Worm (Caenorhabditis elegans) whole organism, L1 larva: ENCODE measurements around the gene ZK816.1.

ENCODE experiments used
- fkh-10 ChIP-seq: sonication (generic microtip); optimal IDR thresholded peaks from 2 replicates; lab custom pipeline; 2017; ENCODE audit warnings: missing biosample characterization, missing genetic modification reagents, missing genetic modification characterization
- isw-1 ChIP-seq: fragments of 200-800 bp; sonication (Bioruptor generic); IDR thresholded peaks from 2 replicates; pipeline ENCODE4 v1.3.6; 2022; ENCODE audit warnings: missing genetic modification characterization, missing compliant biosample characterization
- jun-1 ChIP-seq: fragments of 150-350 bp; optimal IDR thresholded peaks from 2 replicates; lab custom pipeline; 2014; ENCODE audit warnings: missing biosample characterization, missing genetic modification reagents, missing genetic modification characterization
- mep-1 ChIP-seq: fragments of 150-350 bp; optimal IDR thresholded peaks from 2 replicates; lab custom pipeline; 2014; ENCODE audit warnings: missing biosample characterization, missing genetic modification characterization

- no peak for TF ChIP-seq isw-1 (GFP tag; lab: Robert Waterston, UW)
- TF ChIP-seq fkh-10 (GFP tag; lab: Kevin White, UChicago), result no peak
- no peak for TF ChIP-seq mep-1
- TF ChIP-seq jun-1, result no peak
Measured at ce11 chrX:3315014-3315413, 36.5 kb upstream of the ZK816.1 start, which contains the start of gene ddr-2.
